Worm (Caenorhabditis elegans) whole organism, L4 larva: ENCODE results near the gene str-193.

ENCODE experiments used
- F10B5.3 ChIP-seq: sonication (generic microtip); optimal IDR thresholded peaks from 2 replicates; lab custom pipeline; 2016; ENCODE audit warnings: mild to moderate bottlenecking, missing genetic modification characterization, missing compliant biosample characterization
- F26F4.8 ChIP-seq: fragments of 200-800 bp; sonication (Bioruptor generic); conservative IDR thresholded peaks from 2 replicates; pipeline ENCODE4 v1.3.6; 2022; ENCODE audit warnings: missing genetic modification characterization, missing compliant biosample characterization
- F49E8.2 ChIP-seq: sonication (generic microtip); optimal IDR thresholded peaks from 2 replicates; lab custom pipeline; 2016; ENCODE audit warnings: missing compliant biosample characterization, mild to moderate bottlenecking, missing genetic modification characterization, borderline replicate concordance
- T26A8.4 ChIP-seq: fragments of 200-800 bp; sonication (Bioruptor generic); IDR thresholded peaks from 2 replicates; pipeline ENCODE4 v1.3.6; 2022; ENCODE audit warnings: missing genetic modification characterization, missing compliant biosample characterization
- Y5F2A.4 ChIP-seq: fragments of 200-800 bp; sonication (Bioruptor generic); optimal IDR thresholded peaks from 2 replicates; lab custom pipeline; 2018; ENCODE audit warnings: mild to moderate bottlenecking, missing genetic modification characterization, missing compliant biosample characterization
- ZK337.2 ChIP-seq: fragments of 200-800 bp; sonication (Bioruptor generic); IDR thresholded peaks from 2 replicates; pipeline ENCODE4 v1.3.6; 2022; ENCODE audit warnings: missing genetic modification reagents, missing genetic modification characterization, missing compliant biosample characterization
- aha-1 ChIP-seq: fragments of 150-350 bp; peaks from one replicate; lab custom pipeline; 2014; ENCODE audit warnings: missing biosample characterization, missing genetic modification characterization
- aly-2 ChIP-seq: sonication (generic microtip); optimal IDR thresholded peaks from 2 replicates; lab custom pipeline; 2018; ENCODE audit warnings: missing biosample characterization, missing genetic modification characterization
- ama-1 ChIP-seq: fragments of 150-350 bp; optimal IDR thresholded peaks from 2 replicates; lab custom pipeline; 2014; ENCODE audit warnings: inconsistent platforms, mixed read lengths
- attf-4 ChIP-seq: sonication (generic microtip); optimal IDR thresholded peaks from 3 replicates; lab custom pipeline; 2017; ENCODE audit warnings: missing biosample characterization, missing genetic modification characterization
- ceh-20 ChIP-seq: fragments of 200-800 bp; sonication (Bioruptor generic); IDR thresholded peaks from 2 replicates; pipeline ENCODE4 v1.3.6; 2022; ENCODE audit warnings: missing genetic modification reagents, missing genetic modification characterization, missing compliant biosample characterization
- ceh-28 ChIP-seq: fragments of 150-350 bp; optimal IDR thresholded peaks from 2 replicates; lab custom pipeline; 2014; ENCODE audit warnings: missing biosample characterization, missing genetic modification reagents, missing genetic modification characterization
- ceh-62 ChIP-seq: sonication (generic microtip); optimal IDR thresholded peaks from 2 replicates; lab custom pipeline; 2017; ENCODE audit warnings: missing biosample characterization, missing genetic modification characterization
- ces-1 ChIP-seq: fragments of 150-350 bp; sonication (generic microtip); optimal IDR thresholded peaks from 4 replicates; lab custom pipeline; 2014; ENCODE audit warnings: missing biosample characterization, missing genetic modification reagents, missing genetic modification characterization
- ctbp-1 ChIP-seq: fragments of 200-800 bp; sonication (Bioruptor generic); IDR thresholded peaks from 2 replicates; pipeline ENCODE4 v1.3.6; 2022; ENCODE audit warnings: missing genetic modification reagents, missing genetic modification characterization, missing compliant biosample characterization
- daf-16 ChIP-seq, 3 experiments: sonication (generic microtip); optimal IDR thresholded peaks; 2 replicates each; lab custom pipeline; 2016 to 2017; ENCODE audit warnings: missing genetic modification characterization in 3 of 3, missing genetic modification reagents in 3 of 3, mild to moderate bottlenecking in 2 of 3, missing compliant biosample characterization in 2 of 3, missing biosample characterization in 1 of 3, moderate library complexity in 1 of 3
- daf-8 ChIP-seq: fragments of 200-800 bp; sonication (Bioruptor generic); IDR thresholded peaks from 2 replicates; pipeline ENCODE4 v1.3.6; 2022; ENCODE audit warnings: missing genetic modification characterization, missing compliant biosample characterization
- dmd-9 ChIP-seq: fragments of 200-800 bp; sonication (Bioruptor generic); IDR thresholded peaks from 2 replicates; pipeline ENCODE4 v1.3.6; 2022; ENCODE audit warnings: missing genetic modification reagents, missing genetic modification characterization, missing compliant biosample characterization
- egl-27 ChIP-seq: sonication (generic microtip); optimal IDR thresholded peaks from 3 replicates; lab custom pipeline; 2017; ENCODE audit warnings: missing biosample characterization, missing genetic modification reagents, missing genetic modification characterization
- egl-43 ChIP-seq: fragments of 200-800 bp; sonication (Bioruptor generic); IDR thresholded peaks from 2 replicates; pipeline ENCODE4 v1.3.6; 2022; ENCODE audit warnings: missing genetic modification reagents, missing genetic modification characterization, missing compliant biosample characterization
- fkh-10 ChIP-seq: fragments of 150-350 bp; optimal IDR thresholded peaks from 2 replicates; lab custom pipeline; 2014; ENCODE audit warnings: missing biosample characterization, missing genetic modification reagents, missing genetic modification characterization
- gei-8 ChIP-seq: fragments of 200-800 bp; sonication (Bioruptor generic); optimal IDR thresholded peaks from 2 replicates; lab custom pipeline; 2018; ENCODE audit warnings: mild to moderate bottlenecking, missing genetic modification characterization, missing compliant biosample characterization
- lim-7 ChIP-seq: fragments of 200-800 bp; sonication (Bioruptor generic); IDR thresholded peaks from 2 replicates; pipeline ENCODE4 v1.3.6; 2022; ENCODE audit warnings: missing genetic modification characterization, missing compliant biosample characterization
- lin-1 ChIP-seq: fragments of 200-800 bp; sonication (Bioruptor generic); IDR thresholded peaks from 2 replicates; pipeline ENCODE4 v1.3.6; 2022; ENCODE audit warnings: missing genetic modification reagents, missing genetic modification characterization, missing compliant biosample characterization
- lin-13 ChIP-seq: fragments of 150-350 bp; optimal IDR thresholded peaks from 2 replicates; lab custom pipeline; 2014; ENCODE audit warnings: missing biosample characterization, missing genetic modification reagents, missing genetic modification characterization
- lin-38 ChIP-seq: fragments of 200-800 bp; sonication (Bioruptor generic); IDR thresholded peaks from 2 replicates; pipeline ENCODE4 v1.3.6; 2022; ENCODE audit warnings: missing genetic modification reagents, missing genetic modification characterization, missing compliant biosample characterization
- lin-39 ChIP-seq: fragments of 150-350 bp; optimal IDR thresholded peaks from 2 replicates; lab custom pipeline; 2014; ENCODE audit warnings: missing biosample characterization, missing genetic modification reagents, missing genetic modification characterization
- lir-3 ChIP-seq: sonication (generic microtip); optimal IDR thresholded peaks from 2 replicates; lab custom pipeline; 2016; ENCODE audit warnings: mild to moderate bottlenecking, missing genetic modification characterization, missing compliant biosample characterization
- madf-5 ChIP-seq, 2 experiments: fragments of 200-800 bp; sonication (Bioruptor generic); IDR thresholded peaks; 2 replicates each; pipeline ENCODE4 v1.3.6; 2022; ENCODE audit warnings: missing compliant biosample characterization in 2 of 2, missing genetic modification characterization in 2 of 2
- madf-9 ChIP-seq: fragments of 200-800 bp; sonication (Bioruptor generic); conservative IDR thresholded peaks from 2 replicates; pipeline ENCODE4 v1.3.6; 2022; ENCODE audit warnings: missing genetic modification reagents, missing genetic modification characterization, missing compliant biosample characterization
- mdl-1 ChIP-seq, 2 experiments: fragments of 150-350 bp in 1 of 2; sonication (generic microtip) in 1 of 2; optimal IDR thresholded peaks; 2 replicates each; lab custom pipeline; 2014 to 2017; ENCODE audit warnings: missing biosample characterization in 2 of 2, missing genetic modification characterization in 2 of 2
- mdt-29 ChIP-seq: fragments of 200-800 bp; sonication (Bioruptor generic); IDR thresholded peaks from 2 replicates; pipeline ENCODE4 v1.3.6; 2022; ENCODE audit warnings: missing genetic modification reagents, missing genetic modification characterization, missing compliant biosample characterization
- mes-2 ChIP-seq: sonication (generic microtip); optimal IDR thresholded peaks from 2 replicates; lab custom pipeline; 2016; ENCODE audit warnings: missing genotype, mild to moderate bottlenecking, missing genetic modification characterization, missing compliant biosample characterization; ENCODE audit not compliant: poor library complexity, severe bottlenecking
- nhr-11 ChIP-seq: fragments of 150-350 bp; optimal IDR thresholded peaks from 2 replicates; lab custom pipeline; 2014; ENCODE audit warnings: missing biosample characterization, missing genetic modification characterization
- nhr-41 ChIP-seq: fragments of 200-800 bp; sonication (Bioruptor generic); IDR thresholded peaks from 2 replicates; pipeline ENCODE4 v1.3.6; 2022; ENCODE audit warnings: missing genetic modification reagents, missing genetic modification characterization, missing compliant biosample characterization
- nhr-48 ChIP-seq: sonication (generic microtip); optimal IDR thresholded peaks from 2 replicates; lab custom pipeline; 2016; ENCODE audit warnings: mild to moderate bottlenecking, missing genetic modification characterization, missing compliant biosample characterization
- nhr-76 ChIP-seq: fragments of 150-350 bp; optimal IDR thresholded peaks from 2 replicates; lab custom pipeline; 2014; ENCODE audit warnings: missing biosample characterization, missing genetic modification characterization
- nhr-77 ChIP-seq: fragments of 150-350 bp; optimal IDR thresholded peaks from 2 replicates; lab custom pipeline; 2014; ENCODE audit warnings: missing biosample characterization, missing genetic modification characterization
- php-3 ChIP-seq: fragments of 200-800 bp; sonication (Bioruptor generic); IDR thresholded peaks from 2 replicates; pipeline ENCODE4 v1.3.6; 2022; ENCODE audit warnings: missing genetic modification reagents, missing genetic modification characterization, missing compliant biosample characterization
- pqm-1 ChIP-seq: sonication (generic microtip); optimal IDR thresholded peaks from 2 replicates; lab custom pipeline; 2017; ENCODE audit warnings: missing biosample characterization, missing genetic modification characterization
- rbr-2 ChIP-seq: sonication (generic microtip); optimal IDR thresholded peaks from 2 replicates; lab custom pipeline; 2016; ENCODE audit warnings: missing genotype, missing genetic modification characterization, missing compliant biosample characterization
- set-16 ChIP-seq: fragments of 200-800 bp; sonication (Bioruptor generic); IDR thresholded peaks from 2 replicates; pipeline ENCODE4 v1.3.6; 2022; ENCODE audit warnings: missing genetic modification reagents, missing genetic modification characterization, missing compliant biosample characterization
- spr-3 ChIP-seq: fragments of 200-800 bp; sonication (Bioruptor generic); optimal IDR thresholded peaks from 2 replicates; lab custom pipeline; 2018; ENCODE audit warnings: mild to moderate bottlenecking, missing genetic modification characterization, missing compliant biosample characterization
- tag-97 ChIP-seq: fragments of 200-800 bp; sonication (Bioruptor generic); IDR thresholded peaks from 2 replicates; pipeline ENCODE4 v1.3.6; 2022; ENCODE audit warnings: missing genetic modification characterization, missing compliant biosample characterization
- tra-1 ChIP-seq: fragments of 200-800 bp; sonication (Bioruptor generic); IDR thresholded peaks from 2 replicates; pipeline ENCODE4 v1.3.6; 2022; ENCODE audit warnings: missing genetic modification reagents, missing genetic modification characterization, missing compliant biosample characterization
- unc-130 ChIP-seq: sonication (generic microtip); optimal IDR thresholded peaks from 2 replicates; lab custom pipeline; 2016; ENCODE audit warnings: missing genetic modification reagents, missing genetic modification characterization, missing compliant biosample characterization
- vab-7 ChIP-seq: fragments of 200-800 bp; sonication (Bioruptor generic); IDR thresholded peaks from 2 replicates; pipeline ENCODE4 v1.3.6; 2022; ENCODE audit warnings: missing genetic modification reagents, missing genetic modification characterization, missing compliant biosample characterization
- zfp-2 ChIP-seq: sonication (generic microtip); optimal IDR thresholded peaks from 2 replicates; lab custom pipeline; 2016; ENCODE audit warnings: mild to moderate bottlenecking, missing genetic modification characterization, missing compliant biosample characterization
- zfp-3 ChIP-seq: fragments of 200-800 bp; sonication (Bioruptor generic); conservative IDR thresholded peaks from 2 replicates; pipeline ENCODE4 v1.3.6; 2022; ENCODE audit warnings: missing genetic modification reagents, missing genetic modification characterization, missing compliant biosample characterization
- zip-11 ChIP-seq: fragments of 200-800 bp; sonication (Bioruptor generic); IDR thresholded peaks from 2 replicates; pipeline ENCODE4 v1.3.6; 2022; ENCODE audit warnings: missing genetic modification characterization, missing compliant biosample characterization
- ztf-7 ChIP-seq: fragments of 150-350 bp; optimal IDR thresholded peaks from 2 replicates; lab custom pipeline; 2014; ENCODE audit warnings: missing biosample characterization, missing genetic modification characterization

Gene str-193

ce11 chrV:9789657-9790261 is 31.9 kb downstream of the str-193 start, which contains the start of gene ztf-7 (continued):
- peak; percentile 51 for TF ChIP-seq F49E8.2 (tag; lab: Kevin White, UChicago)
- TF ChIP-seq php-3 (GFP tag; lab: Robert Waterston, UW) = peak; percentile 94
- TF ChIP-seq ceh-62 (tag; lab: Kevin White, UChicago) = no peak
- TF ChIP-seq nhr-48 (tag; lab: Kevin White, UChicago) = peak; percentile 92
- peak; percentile 74 for TF ChIP-seq nhr-41
- TF ChIP-seq daf-8 (GFP tag; lab: Robert Waterston, UW) = no peak
- no peak for TF ChIP-seq egl-43 (GFP tag; lab: Robert Waterston, UW)
- TF ChIP-seq vab-7 (GFP tag; lab: Robert Waterston, UW) = peak; percentile 80
- TF ChIP-seq zfp-2 (tag; lab: Kevin White, UChicago) = peak; percentile 52
- TF ChIP-seq ama-1 = peak; percentile 12
- TF ChIP-seq fkh-10 (GFP tag; lab: Kevin White, UChicago) = no peak
- peak; percentile 73 for TF ChIP-seq ztf-7 (tag; lab: Kevin White, UChicago)
- no peak; the same call in 1 of the 2 replicates for TF ChIP-seq set-16 (GFP tag; lab: Robert Waterston, UW)
- peak; percentile 48 for TF ChIP-seq nhr-76 (tag; lab: Kevin White, UChicago)
- no peak for TF ChIP-seq lin-39
- no peak; the same call in 1 of the 2 replicates for TF ChIP-seq ZK337.2 (GFP tag; lab: Robert Waterston, UW)
- no peak for TF ChIP-seq F26F4.8 (GFP tag; lab: Robert Waterston, UW)
- TF ChIP-seq lin-13 (GFP tag; lab: Kevin White, UChicago) = peak; percentile 92
- TF ChIP-seq rbr-2 (tag; lab: Kevin White, UChicago) = peak; percentile 95
- no peak for TF ChIP-seq unc-130
- no peak for TF ChIP-seq tag-97 (GFP tag; lab: Robert Waterston, UW)
- TF ChIP-seq nhr-11 (tag; lab: Kevin White, UChicago) = peak; percentile 98
- TF ChIP-seq pqm-1 (tag; lab: Kevin White, UChicago) = no peak
- TF ChIP-seq mdl-1 (tag; optimal IDR thresholded peaks at IDR 0.05; lab: Kevin White, UChicago) = peak; percentile 75 to 98
- peak; percentile 90 for TF ChIP-seq mes-2 (tag; lab: Kevin White, UChicago)
- no peak for TF ChIP-seq Y5F2A.4 (GFP tag; lab: Kevin White, UChicago)
- TF ChIP-seq mdt-29 (GFP tag; lab: Robert Waterston, UW) = peak; percentile 95
- TF ChIP-seq dmd-9 (GFP tag; lab: Robert Waterston, UW) = peak; percentile 80; the same call in 1 of the 2 replicates
- TF ChIP-seq aha-1 (tag; lab: Kevin White, UChicago) = peak; percentile 99
- peak; percentile 86 for TF ChIP-seq madf-9
- no peak for TF ChIP-seq attf-4
- TF ChIP-seq lim-7 (GFP tag; lab: Robert Waterston, UW) = peak; percentile 24; the same call in 1 of the 2 replicates
- TF ChIP-seq tra-1 (GFP tag; lab: Robert Waterston, UW) = peak; percentile 97
- no peak for TF ChIP-seq egl-27 (tag; lab: Kevin White, UChicago)
- TF ChIP-seq zfp-3 (GFP tag; lab: Robert Waterston, UW) = peak; percentile 93
- TF ChIP-seq T26A8.4 (GFP tag; lab: Robert Waterston, UW) = peak; percentile 96
- no peak for TF ChIP-seq lir-3
- peak; percentile 96 for TF ChIP-seq ceh-20 (GFP tag; lab: Robert Waterston, UW)
- no peak for TF ChIP-seq aly-2 (tag; lab: Kevin White, UChicago)
- TF ChIP-seq zip-11 (GFP tag; lab: Robert Waterston, UW) = no peak
- peak; percentile 88 for TF ChIP-seq gei-8 (GFP tag; lab: Kevin White, UChicago)
- TF ChIP-seq ceh-28 = no peak
- no peak for TF ChIP-seq ces-1 (GFP tag; lab: Kevin White, UChicago)
- TF ChIP-seq F10B5.3 (tag; lab: Kevin White, UChicago) = peak; percentile 79
- peak; percentile 87 for TF ChIP-seq lin-38 (GFP tag; lab: Robert Waterston, UW)
- no peak for TF ChIP-seq madf-5 (GFP tag; IDR thresholded peaks at IDR 0.05; lab: Robert Waterston, UW)
- TF ChIP-seq daf-16 (GFP tag; optimal IDR thresholded peaks at IDR 0.05; lab: Kevin White, UChicago) = peak; percentile 55 to 97
- TF ChIP-seq daf-16 (tag; optimal IDR thresholded peaks at IDR 0.05; lab: Kevin White, UChicago) = peak; percentile 80
- TF ChIP-seq lin-1 (GFP tag; lab: Robert Waterston, UW) = peak; percentile 93
- peak; percentile 87 for TF ChIP-seq spr-3 (GFP tag; lab: Kevin White, UChicago)
- peak; percentile 97 for TF ChIP-seq nhr-77 (tag; lab: Kevin White, UChicago)
- TF ChIP-seq ctbp-1 (GFP tag; lab: Robert Waterston, UW) = peak; percentile 92
